Worm (Caenorhabditis elegans) whole organism, early embryonic: ENCODE measurements around the gene kcnl-4.

Source experiments
- B0310.2 ChIP-seq: sonication (generic microtip); optimal IDR thresholded peaks from 2 replicates; lab custom pipeline; 2016; ENCODE audit warnings: mild to moderate bottlenecking, missing genetic modification characterization, missing compliant biosample characterization
- F13C5.2 ChIP-seq: sonication (generic microtip); optimal IDR thresholded peaks from 2 replicates; lab custom pipeline; 2017; ENCODE audit warnings: mild to moderate bottlenecking, missing genetic modification characterization, inconsistent platforms, missing compliant biosample characterization
- aly-1 ChIP-seq: sonication (generic microtip); optimal IDR thresholded peaks from 2 replicates; lab custom pipeline; 2016; ENCODE audit warnings: missing genetic modification characterization, missing compliant biosample characterization
- ama-1 ChIP-seq: fragments of 150-350 bp; optimal IDR thresholded peaks from 2 replicates; lab custom pipeline; 2014
- ceh-13 ChIP-seq: fragments of 200-800 bp; sonication (Bioruptor generic); optimal IDR thresholded peaks from 2 replicates; lab custom pipeline; 2018; ENCODE audit warnings: mild to moderate bottlenecking, missing genetic modification characterization, missing compliant biosample characterization
- ceh-36 ChIP-seq: sonication (generic microtip); optimal IDR thresholded peaks from 2 replicates; lab custom pipeline; 2016; ENCODE audit warnings: missing genetic modification characterization, inconsistent platforms, missing compliant biosample characterization
- ets-7 ChIP-seq: sonication (generic microtip); optimal IDR thresholded peaks from 2 replicates; lab custom pipeline; 2016; ENCODE audit warnings: missing genotype, missing genetic modification characterization, missing compliant biosample characterization
- flt-1 ChIP-seq: fragments of 200-800 bp; sonication (Bioruptor generic); IDR thresholded peaks from 2 replicates; pipeline ENCODE4 v1.3.6; 2022; ENCODE audit warnings: missing genetic modification characterization, missing compliant biosample characterization
- hmbx-1 ChIP-seq: sonication (generic microtip); optimal IDR thresholded peaks from 2 replicates; lab custom pipeline; 2016; ENCODE audit warnings: mild to moderate bottlenecking, missing genetic modification characterization, missing compliant biosample characterization
- hmg-4 ChIP-seq: fragments of 200-800 bp; sonication (Bioruptor generic); optimal IDR thresholded peaks from 2 replicates; lab custom pipeline; 2018; ENCODE audit warnings: mild to moderate bottlenecking, missing genetic modification characterization, missing compliant biosample characterization
- hnd-1 ChIP-seq: sonication (generic microtip); optimal IDR thresholded peaks from 2 replicates; lab custom pipeline; 2016; ENCODE audit warnings: missing genetic modification characterization, missing compliant biosample characterization
- pes-1 ChIP-seq: fragments of 200-800 bp; sonication (Bioruptor generic); IDR thresholded peaks from 2 replicates; pipeline ENCODE4 v1.3.6; 2022; ENCODE audit warnings: missing genetic modification reagents, missing genetic modification characterization, missing compliant biosample characterization
- scrt-1 ChIP-seq: fragments of 200-800 bp; sonication (Bioruptor generic); IDR thresholded peaks from 2 replicates; pipeline ENCODE4 v1.3.6; 2022; ENCODE audit warnings: missing genetic modification characterization, missing compliant biosample characterization
- sea-1 ChIP-seq: fragments of 200-800 bp; sonication (Bioruptor generic); conservative IDR thresholded peaks from 2 replicates; pipeline ENCODE4 v1.3.6; 2022; ENCODE audit warnings: missing genetic modification characterization, missing compliant biosample characterization
- tbx-11 ChIP-seq: fragments of 200-800 bp; sonication (Bioruptor generic); IDR thresholded peaks from 2 replicates; pipeline ENCODE4 v1.3.6; 2022; ENCODE audit warnings: missing genetic modification characterization, missing compliant biosample characterization
- tbx-37 ChIP-seq: fragments of 200-800 bp; sonication (Bioruptor generic); conservative IDR thresholded peaks from 2 replicates; pipeline ENCODE4 v1.3.6; 2022; ENCODE audit warnings: missing genetic modification reagents, missing genetic modification characterization, missing compliant biosample characterization
- tra-4 ChIP-seq: sonication (generic microtip); optimal IDR thresholded peaks from 2 replicates; lab custom pipeline; 2017; ENCODE audit warnings: missing genetic modification characterization, missing compliant biosample characterization

Gene kcnl-4

DNA sequence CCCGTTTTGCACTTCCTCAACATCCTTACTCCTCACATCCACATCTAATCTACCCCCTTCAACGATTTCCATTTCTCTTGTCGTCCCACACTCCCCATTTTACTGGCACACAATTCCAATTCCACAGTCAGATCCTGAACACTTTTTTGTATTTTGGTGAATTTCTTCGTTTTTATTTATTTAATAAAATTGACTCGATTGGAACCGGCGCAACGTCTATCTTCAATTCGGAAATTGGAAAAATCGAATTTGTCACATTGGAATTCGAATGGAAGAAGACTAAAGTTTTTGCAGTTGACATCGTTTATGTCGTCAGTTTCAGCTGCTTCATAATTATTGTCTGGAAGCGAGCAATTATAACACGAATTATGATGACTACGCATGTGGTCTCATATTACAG, 3.7 kb upstream of the kcnl-4 start:
- no peak for TF ChIP-seq tra-4 (tag; lab: Kevin White, UChicago)
- TF ChIP-seq ceh-13 (GFP tag; lab: Kevin White, UChicago): no peak
- TF ChIP-seq pes-1 (GFP tag; lab: Robert Waterston, UW): no peak
- TF ChIP-seq hnd-1 (tag; lab: Kevin White, UChicago): no peak
- TF ChIP-seq F13C5.2 (tag; lab: Kevin White, UChicago): no peak
- TF ChIP-seq ets-7 (tag; lab: Kevin White, UChicago): no peak

- TF ChIP-seq hmbx-1 (tag; lab: Kevin White, UChicago): no peak
- no peak for TF ChIP-seq ets-7 (tag; lab: Kevin White, UChicago)
- TF ChIP-seq hnd-1 (tag; lab: Kevin White, UChicago): no peak
- TF ChIP-seq hmg-4 (GFP tag; lab: Kevin White, UChicago): no peak
- TF ChIP-seq tbx-11 (GFP tag; lab: Robert Waterston, UW): no peak
- no peak for TF ChIP-seq F13C5.2 (tag; lab: Kevin White, UChicago)
- no peak for TF ChIP-seq ceh-36
- TF ChIP-seq pes-1 (GFP tag; lab: Robert Waterston, UW): no peak
- no peak for TF ChIP-seq ceh-13 (GFP tag; lab: Kevin White, UChicago)
- no peak for TF ChIP-seq sea-1 (GFP tag; lab: Robert Waterston, UW)
- TF ChIP-seq aly-1 (tag; lab: Kevin White, UChicago): no peak
- no peak for TF ChIP-seq flt-1 (GFP tag; lab: Robert Waterston, UW)
- TF ChIP-seq tbx-37 (GFP tag; lab: Robert Waterston, UW): no peak
- no peak for TF ChIP-seq scrt-1 (GFP tag; lab: Robert Waterston, UW)
- TF ChIP-seq ama-1 (lab: Kevin White, UChicago): no peak
- no peak for TF ChIP-seq B0310.2 (tag; lab: Kevin White, UChicago)
These were observed 1.5 kb downstream of the kcnl-4 start for ce11 chrV:14532374-14532773.

ce11 chrV:14536274-14536673, 5.4 kb downstream of the kcnl-4 start, which contains the start of gene tag-191:
TSS of gene tag-191 (minus strand) at chrV:14536374.
- no peak for TF ChIP-seq tbx-11 (GFP tag; lab: Robert Waterston, UW)
- no peak for TF ChIP-seq sea-1 (GFP tag; lab: Robert Waterston, UW)
- TF ChIP-seq ets-7 (tag; lab: Kevin White, UChicago): no peak

ce11 chrV:14539355-14539754, 8.4 kb downstream of the kcnl-4 start:
- no peak for TF ChIP-seq tbx-11 (GFP tag; lab: Robert Waterston, UW)
- no peak for TF ChIP-seq ets-7 (tag; lab: Kevin White, UChicago)
- no peak for TF ChIP-seq hmg-4 (GFP tag; lab: Kevin White, UChicago)
- no peak for TF ChIP-seq pes-1 (GFP tag; lab: Robert Waterston, UW)
- no peak for TF ChIP-seq flt-1 (GFP tag; lab: Robert Waterston, UW)
- no peak for TF ChIP-seq ama-1 (lab: Kevin White, UChicago)
- TF ChIP-seq sea-1 (GFP tag; lab: Robert Waterston, UW): no peak
- no peak for TF ChIP-seq ceh-13 (GFP tag; lab: Kevin White, UChicago)
- no peak for TF ChIP-seq tra-4 (tag; lab: Kevin White, UChicago)
- no peak for TF ChIP-seq scrt-1 (GFP tag; lab: Robert Waterston, UW)
- TF ChIP-seq hnd-1 (tag; lab: Kevin White, UChicago): no peak
- TF ChIP-seq hmbx-1 (tag; lab: Kevin White, UChicago): no peak
- TF ChIP-seq F13C5.2 (tag; lab: Kevin White, UChicago): no peak

ce11 chrV:14540932-14541331, 10.0 kb downstream of the kcnl-4 start:
- TF ChIP-seq B0310.2 (tag; lab: Kevin White, UChicago): no peak
- TF ChIP-seq hmbx-1 (tag; lab: Kevin White, UChicago): no peak
- TF ChIP-seq tra-4 (tag; lab: Kevin White, UChicago): no peak
- no peak for TF ChIP-seq tbx-37 (GFP tag; lab: Robert Waterston, UW)
- TF ChIP-seq ceh-36: no peak
- no peak for TF ChIP-seq aly-1 (tag; lab: Kevin White, UChicago)
- TF ChIP-seq flt-1 (GFP tag; lab: Robert Waterston, UW): no peak
- TF ChIP-seq scrt-1 (GFP tag; lab: Robert Waterston, UW): no peak
- no peak for TF ChIP-seq ceh-13 (GFP tag; lab: Kevin White, UChicago)
- no peak for TF ChIP-seq pes-1 (GFP tag; lab: Robert Waterston, UW)
- no peak for TF ChIP-seq ets-7 (tag; lab: Kevin White, UChicago)
- TF ChIP-seq ama-1 (lab: Kevin White, UChicago): no peak
- TF ChIP-seq hnd-1 (tag; lab: Kevin White, UChicago): no peak
- no peak for TF ChIP-seq F13C5.2 (tag; lab: Kevin White, UChicago)
- no peak for TF ChIP-seq sea-1 (GFP tag; lab: Robert Waterston, UW)

DNA sequence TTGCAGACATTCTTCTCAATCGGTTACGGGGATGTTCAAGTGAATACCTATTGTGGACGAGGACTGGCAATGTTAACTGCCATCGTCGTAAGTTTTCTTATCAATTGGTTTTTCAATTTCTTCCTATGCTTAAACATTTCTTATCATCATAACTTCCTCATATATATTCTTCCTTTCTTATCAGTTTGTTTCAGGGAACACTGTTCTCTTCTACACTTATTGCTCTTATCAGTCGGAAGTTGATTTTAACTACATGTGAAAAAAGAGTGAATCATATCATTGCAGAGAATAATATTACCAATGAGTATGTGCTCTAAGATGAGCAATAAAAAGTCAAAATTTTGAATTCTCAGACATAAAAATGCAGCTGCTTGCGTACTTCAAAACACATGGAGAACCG, 11.2 kb downstream of the kcnl-4 start:
- TF ChIP-seq ets-7 (tag; lab: Kevin White, UChicago) (no peak), tbx-11 (GFP tag; lab: Robert Waterston, UW) (no peak), scrt-1 (GFP tag; lab: Robert Waterston, UW) (no peak), hmbx-1 (tag; lab: Kevin White, UChicago) (no peak), B0310.2 (tag; lab: Kevin White, UChicago) (no peak), flt-1 (GFP tag; lab: Robert Waterston, UW) (no peak), tbx-37 (GFP tag; lab: Robert Waterston, UW) (no peak), ama-1 (lab: Kevin White, UChicago) (no peak), aly-1 (tag; lab: Kevin White, UChicago) (no peak), pes-1 (GFP tag; lab: Robert Waterston, UW) (no peak), ceh-36 (no peak), sea-1 (GFP tag; lab: Robert Waterston, UW) (no peak), tra-4 (tag; lab: Kevin White, UChicago) (no peak), hnd-1 (tag; lab: Kevin White, UChicago) (no peak), hmg-4 (GFP tag; lab: Kevin White, UChicago) (no peak), F13C5.2 (tag; lab: Kevin White, UChicago) (no peak), ceh-13 (GFP tag; lab: Kevin White, UChicago) (no peak)

DNA sequence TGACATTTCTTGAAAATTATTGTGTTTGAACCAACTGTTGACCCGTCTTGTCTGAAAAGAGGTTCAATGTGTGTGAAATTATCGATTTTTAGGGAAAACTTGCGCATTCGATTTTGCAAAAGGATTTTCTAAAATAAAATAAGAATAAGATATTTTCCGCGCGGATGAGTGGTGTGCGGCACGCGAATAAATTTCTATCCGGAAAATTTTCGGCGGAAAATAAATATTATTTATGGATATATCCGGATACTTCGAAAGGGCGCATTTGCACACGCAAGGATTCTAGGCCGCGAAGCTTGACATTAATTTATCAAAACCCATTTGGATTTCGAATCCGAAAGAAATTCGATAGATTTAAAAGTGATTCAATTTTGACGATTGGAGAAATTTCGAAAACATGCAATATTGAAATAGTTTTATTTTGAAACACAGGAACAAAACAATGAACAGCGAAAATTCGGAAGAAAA, 14.9 kb downstream of the kcnl-4 start, which contains the start of gene rike-1:
rike-1 (minus strand) TSS at position 51 of the 468 bp plus-strand sequence.
- TF ChIP-seq sea-1 (GFP tag; lab: Robert Waterston, UW): no peak
- no peak for TF ChIP-seq aly-1 (tag; lab: Kevin White, UChicago)
- no peak for TF ChIP-seq scrt-1 (GFP tag; lab: Robert Waterston, UW)
- no peak for TF ChIP-seq tra-4 (tag; lab: Kevin White, UChicago)
- TF ChIP-seq flt-1 (GFP tag; lab: Robert Waterston, UW): no peak
- TF ChIP-seq hnd-1 (tag; lab: Kevin White, UChicago): no peak
- TF ChIP-seq F13C5.2 (tag; lab: Kevin White, UChicago): no peak
- TF ChIP-seq ets-7 (tag; lab: Kevin White, UChicago): no peak
- no peak for TF ChIP-seq B0310.2 (tag; lab: Kevin White, UChicago)
- TF ChIP-seq ceh-36: no peak
- TF ChIP-seq tbx-37 (GFP tag; lab: Robert Waterston, UW): no peak
